Fruit fly (Drosophila melanogaster) whole organism, embryonic: ENCODE measurements around the gene Sdic2.
A peak's percentile ranks its signal among the peaks of the same experiment; 100 is the strongest.

ENCODE experiments used
- Awh ChIP-seq: fragments of 200-800 bp; sonication (Bioruptor generic); IDR thresholded peaks from 2 replicates; pipeline ENCODE4, ENCODE4 v1.3.6; 2022; ENCODE audit warnings: missing biosample characterization, missing genetic modification characterization
- B-H2 ChIP-seq: fragments of 200-800 bp; sonication (Bioruptor generic); optimal IDR thresholded peaks from 2 replicates; lab custom pipeline; 2018; ENCODE audit warnings: missing biosample characterization, mild to moderate bottlenecking, missing genetic modification characterization
- BEAF-32 ChIP-seq: fragments of 200-800 bp; sonication (Bioruptor generic); optimal IDR thresholded peaks from 3 replicates; lab custom pipeline; 2017; ENCODE audit warnings: missing biosample characterization, missing genetic modification characterization, mild to moderate bottlenecking, moderate library complexity, missing genetic modification reagents
- Bgb ChIP-seq: fragments of 200-800 bp; sonication (Bioruptor generic); IDR thresholded peaks from 2 replicates; pipeline ENCODE4 v1.3.6; 2022; ENCODE audit warnings: missing biosample characterization, missing genetic modification characterization; ENCODE audit not compliant: partially characterized antibody
- CG12071 ChIP-seq: fragments of 200-800 bp; sonication (Bioruptor generic); optimal IDR thresholded peaks from 3 replicates; lab custom pipeline; 2018; ENCODE audit warnings: missing biosample characterization, mild to moderate bottlenecking, missing genetic modification characterization
- CG12236 ChIP-seq: fragments of 200-800 bp; sonication (Bioruptor generic); optimal IDR thresholded peaks from 2 replicates; lab custom pipeline; 2016; ENCODE audit warnings: missing biosample characterization, missing genetic modification characterization
- CG12391 ChIP-seq: fragments of 200-800 bp; sonication (Bioruptor generic); optimal IDR thresholded peaks from 3 replicates; lab custom pipeline; 2018; ENCODE audit warnings: missing biosample characterization, mild to moderate bottlenecking, missing genetic modification characterization, moderate library complexity
- CG13424 ChIP-seq: fragments of 200-800 bp; sonication (Bioruptor generic); optimal IDR thresholded peaks from 2 replicates; lab custom pipeline; 2019; ENCODE audit warnings: missing biosample characterization, mild to moderate bottlenecking, missing genetic modification characterization, moderate library complexity
- CG14667 ChIP-seq: fragments of 200-800 bp; sonication (Bioruptor generic); IDR thresholded peaks from 2 replicates; pipeline ENCODE4 v1.3.6; 2022; ENCODE audit warnings: missing biosample characterization, missing genetic modification characterization
- CG16815 ChIP-seq: fragments of 200-800 bp; sonication (Bioruptor generic); optimal IDR thresholded peaks from 3 replicates; lab custom pipeline; 2017; ENCODE audit warnings: missing biosample characterization, mild to moderate bottlenecking, missing genetic modification characterization
- CG17612 ChIP-seq: fragments of 200-800 bp; sonication (Bioruptor generic); IDR thresholded peaks from 2 replicates; pipeline ENCODE4 v1.3.6; 2022; ENCODE audit warnings: missing biosample characterization, missing genetic modification characterization
- CG18011 ChIP-seq: fragments of 200-800 bp; sonication (Bioruptor generic); optimal IDR thresholded peaks from 2 replicates; lab custom pipeline; 2017; ENCODE audit warnings: missing biosample characterization, missing genetic modification characterization, mild to moderate bottlenecking, moderate library complexity, missing genotype
- CG1832 ChIP-seq: fragments of 200-800 bp; sonication (Bioruptor generic); optimal IDR thresholded peaks from 2 replicates; lab custom pipeline; 2017; ENCODE audit warnings: missing biosample characterization, mild to moderate bottlenecking, missing genetic modification characterization, inconsistent platforms
- CG2120 ChIP-seq: fragments of 200-800 bp; sonication (Bioruptor generic); optimal IDR thresholded peaks from 3 replicates; lab custom pipeline; 2016; ENCODE audit warnings: missing biosample characterization, missing genetic modification characterization
- CG2678 ChIP-seq: fragments of 200-800 bp; sonication (Bioruptor generic); optimal IDR thresholded peaks from 3 replicates; lab custom pipeline; 2019; ENCODE audit warnings: missing biosample characterization, mild to moderate bottlenecking, missing genetic modification characterization, moderate library complexity
- CG2889 ChIP-seq: fragments of 200-800 bp; sonication (Bioruptor generic); IDR thresholded peaks from 3 replicates; pipeline ENCODE4 v1.3.6; 2022; ENCODE audit warnings: missing biosample characterization, missing genetic modification characterization
- CG30020 ChIP-seq: fragments of 200-800 bp; optimal IDR thresholded peaks from 2 replicates; lab custom pipeline; 2019; ENCODE audit warnings: missing biosample characterization, mild to moderate bottlenecking, missing genetic modification characterization, moderate library complexity
- CG30403 ChIP-seq: fragments of 200-800 bp; sonication (Bioruptor generic); optimal IDR thresholded peaks from 3 replicates; lab custom pipeline; 2016; ENCODE audit warnings: missing biosample characterization, missing genetic modification characterization
- CG3726 ChIP-seq: fragments of 200-800 bp; sonication (Bioruptor generic); IDR thresholded peaks from 3 replicates; pipeline ENCODE4, ENCODE4 v1.3.6; 2022; ENCODE audit warnings: missing biosample characterization, missing genetic modification characterization
- CG4360 ChIP-seq: fragments of 200-800 bp; sonication (Bioruptor generic); IDR thresholded peaks from 2 replicates; pipeline ENCODE4 v1.3.6; 2022; ENCODE audit warnings: missing biosample characterization, missing genetic modification characterization
- CG8388 ChIP-seq: fragments of 200-800 bp; sonication (Bioruptor generic); optimal IDR thresholded peaks from 2 replicates; lab custom pipeline; 2019; ENCODE audit warnings: missing biosample characterization, mild to moderate bottlenecking, missing genetic modification characterization, moderate library complexity
- E2f2 ChIP-seq: fragments of 200-800 bp; sonication (Bioruptor generic); IDR thresholded peaks from 2 replicates; pipeline ENCODE4 v1.3.6; 2022; ENCODE audit warnings: missing biosample characterization, missing genetic modification characterization
- GATAe ChIP-seq: fragments of 200-800 bp; sonication (Bioruptor generic); conservative IDR thresholded peaks from 2 replicates; pipeline ENCODE4 v1.3.6; 2022; ENCODE audit warnings: missing biosample characterization, missing genetic modification characterization
- Hr3 ChIP-seq: fragments of 200-800 bp; sonication (Bioruptor generic); optimal IDR thresholded peaks from 3 replicates; lab custom pipeline; 2016; ENCODE audit warnings: missing biosample characterization, missing genetic modification characterization
- Hsf ChIP-seq: fragments of 200-800 bp; sonication (Bioruptor generic); optimal IDR thresholded peaks from 3 replicates; lab custom pipeline; 2016; ENCODE audit warnings: missing biosample characterization, missing genetic modification characterization
- Jarid2 ChIP-seq: fragments of 200-800 bp; sonication (Bioruptor generic); optimal IDR thresholded peaks from 3 replicates; lab custom pipeline; 2017; ENCODE audit warnings: mild to moderate bottlenecking, missing biosample characterization, missing genetic modification reagents, missing genetic modification characterization
- Scr ChIP-seq: fragments of 200-800 bp; sonication (Bioruptor generic); IDR thresholded peaks from 2 replicates; pipeline ENCODE4 v1.3.6; 2022; ENCODE audit warnings: missing biosample characterization, missing genetic modification characterization; ENCODE audit not compliant: partially characterized antibody
- Sry-δ ChIP-seq: fragments of 200-800 bp; sonication (Bioruptor generic); optimal IDR thresholded peaks from 2 replicates; lab custom pipeline; 2016; ENCODE audit warnings: missing biosample characterization, missing genetic modification characterization
- Xbp1 ChIP-seq: fragments of 200-800 bp; sonication (Bioruptor generic); optimal IDR thresholded peaks from 3 replicates; lab custom pipeline; 2016; ENCODE audit warnings: missing biosample characterization, mild to moderate bottlenecking, missing genetic modification characterization
- Xrp1 ChIP-seq: fragments of 200-800 bp; sonication (Bioruptor generic); IDR thresholded peaks from 2 replicates; pipeline ENCODE4 v1.3.6; 2022; ENCODE audit warnings: missing biosample characterization, missing genetic modification characterization
- amos ChIP-seq: fragments of 200-800 bp; sonication (Bioruptor generic); IDR thresholded peaks from 2 replicates; pipeline ENCODE4 v1.3.6; 2022; ENCODE audit warnings: missing biosample characterization, missing genetic modification characterization; ENCODE audit not compliant: partially characterized antibody
- ash1 ChIP-seq: fragments of 200-800 bp; sonication (Bioruptor generic); optimal IDR thresholded peaks from 2 replicates; lab custom pipeline; 2018; ENCODE audit warnings: missing biosample characterization, mild to moderate bottlenecking, missing genetic modification characterization
- br ChIP-seq: fragments of >200 bp; optimal IDR thresholded peaks from 2 replicates; lab custom pipeline; 2017
- chn ChIP-seq: fragments of 200-800 bp; sonication (Bioruptor generic); optimal IDR thresholded peaks from 2 replicates; lab custom pipeline; 2016; ENCODE audit warnings: missing biosample characterization, missing genetic modification characterization
- esg ChIP-seq: fragments of 200-800 bp; sonication (Bioruptor generic); conservative IDR thresholded peaks from 2 replicates; pipeline ENCODE4 v1.3.6; 2022; ENCODE audit warnings: missing biosample characterization, missing genetic modification characterization
- exex ChIP-seq: fragments of 200-800 bp; sonication (Bioruptor generic); optimal IDR thresholded peaks from 4 replicates; lab custom pipeline; 2018; ENCODE audit warnings: missing biosample characterization, mild to moderate bottlenecking, missing genetic modification characterization, moderate library complexity
- hkb ChIP-seq, 2 experiments: fragments of 200-800 bp in 1 of 2; fragments of >200 bp in 1 of 2; sonication (Bioruptor generic) in 1 of 2; IDR thresholded peaks in 1 of 2; optimal IDR thresholded peaks in 1 of 2; 2 replicates each; pipeline versions ENCODE4 v1.3.6 to Lab custom; 2017 to 2022; ENCODE audit warnings: missing biosample characterization in 1 of 2, missing genetic modification characterization in 1 of 2
- nmo ChIP-seq: fragments of 200-800 bp; sonication (Bioruptor generic); optimal IDR thresholded peaks from 2 replicates; lab custom pipeline; 2018; ENCODE audit warnings: missing biosample characterization, mild to moderate bottlenecking, missing genetic modification characterization, moderate library complexity
- nom ChIP-seq: fragments of 200-800 bp; sonication (Bioruptor generic); optimal IDR thresholded peaks from 2 replicates; lab custom pipeline; 2017; ENCODE audit warnings: missing biosample characterization, missing genetic modification characterization, mild to moderate bottlenecking, moderate library complexity, missing genetic modification reagents
- pfk ChIP-seq: fragments of 200-800 bp; sonication (Bioruptor generic); optimal IDR thresholded peaks from 2 replicates; lab custom pipeline; 2018; ENCODE audit warnings: missing biosample characterization, mild to moderate bottlenecking, missing genetic modification characterization, moderate library complexity
- ranshi ChIP-seq: fragments of 200-800 bp; sonication (Bioruptor generic); IDR thresholded peaks from 2 replicates; pipeline ENCODE4 v1.3.6; 2022; ENCODE audit warnings: missing biosample characterization, missing genetic modification characterization
- row ChIP-seq: fragments of 200-800 bp; sonication (Bioruptor generic); IDR thresholded peaks from 3 replicates; pipeline ENCODE4 v1.3.6; 2022; ENCODE audit warnings: missing biosample characterization, missing genetic modification characterization
- sisA ChIP-seq: fragments of 200-800 bp; sonication (Bioruptor generic); IDR thresholded peaks from 2 replicates; pipeline ENCODE4 v1.3.6; 2022; ENCODE audit warnings: missing biosample characterization, missing genetic modification characterization
- slbo ChIP-seq: fragments of 200-800 bp; sonication (Bioruptor generic); IDR thresholded peaks from 2 replicates; pipeline ENCODE4 v1.3.6; 2022; ENCODE audit warnings: missing biosample characterization, missing genetic modification characterization
- slp2 ChIP-seq: fragments of 200-800 bp; sonication (Bioruptor generic); optimal IDR thresholded peaks from 2 replicates; lab custom pipeline; 2016; ENCODE audit warnings: missing biosample characterization, missing genetic modification characterization
- ssp ChIP-seq: fragments of 200-800 bp; sonication (Bioruptor generic); IDR thresholded peaks from 2 replicates; pipeline ENCODE4 v1.3.6; 2022; ENCODE audit warnings: missing biosample characterization, missing genetic modification characterization
- stwl ChIP-seq: fragments of 200-800 bp; sonication (Bioruptor generic); optimal IDR thresholded peaks from 3 replicates; lab custom pipeline; 2018; ENCODE audit warnings: missing biosample characterization, mild to moderate bottlenecking, missing genetic modification characterization, moderate library complexity
- tap ChIP-seq: fragments of 200-800 bp; optimal IDR thresholded peaks from 3 replicates; lab custom pipeline; 2019; ENCODE audit warnings: missing biosample characterization, mild to moderate bottlenecking, missing genetic modification characterization, moderate library complexity
- tio ChIP-seq: fragments of 200-800 bp; sonication (Bioruptor generic); optimal IDR thresholded peaks from 2 replicates; lab custom pipeline; 2017; ENCODE audit warnings: missing biosample characterization, missing genetic modification characterization, inconsistent platforms
- ttk ChIP-seq: fragments of 200-800 bp; sonication (Bioruptor generic); IDR thresholded peaks from 2 replicates; pipeline ENCODE4 v2.1.2; 2022; ENCODE audit warnings: missing biosample characterization, missing genetic modification characterization
- zen2 ChIP-seq: fragments of 200-800 bp; sonication (Bioruptor generic); IDR thresholded peaks from 3 replicates; pipeline ENCODE4 v1.3.6; 2022; ENCODE audit warnings: missing biosample characterization, missing genetic modification characterization; ENCODE audit not compliant: partially characterized antibody

Sdic2 gene

dm6 chrX:20165773-20166412 lies 20.4 kb downstream of the Sdic2 start, which contains the start of gene Phf7 (continued):
- TF ChIP-seq nom (GFP tag; lab: Kevin White, UChicago), result no peak
- no peak for TF ChIP-seq Jarid2 (GFP tag; lab: Kevin White, UChicago)
- TF ChIP-seq Hr3 (GFP tag; lab: Kevin White, UChicago), result no peak
- TF ChIP-seq Xrp1 (GFP tag; lab: Robert Waterston, UW), result no peak
- no peak for TF ChIP-seq br (lab: Kevin White, UChicago)
- no peak for TF ChIP-seq ash1
- TF ChIP-seq CG17612, result no peak
- TF ChIP-seq exex, result no peak
- no peak for TF ChIP-seq CG16815 (GFP tag; lab: Kevin White, UChicago)
- no peak for TF ChIP-seq slp2
- no peak for TF ChIP-seq ttk (GFP tag; lab: Robert Waterston, UW)
- TF ChIP-seq zen2, result no peak; the same call in 2 of the 3 replicates
- TF ChIP-seq ranshi (GFP tag; lab: Robert Waterston, UW), result no peak
- TF ChIP-seq CG30403 (GFP tag; lab: Kevin White, UChicago), result no peak
- no peak for TF ChIP-seq CG4360 (GFP tag; lab: Robert Waterston, UW)
- TF ChIP-seq CG2889 (GFP tag; lab: Robert Waterston, UW), result no peak
- no peak for TF ChIP-seq Awh
- peak; percentile 34 for TF ChIP-seq nmo (GFP tag; lab: Kevin White, UChicago)
- no peak for TF ChIP-seq CG2678 (tag; lab: Kevin White, UChicago)
- no peak for TF ChIP-seq CG12071 (GFP tag; lab: Kevin White, UChicago)
- no peak for TF ChIP-seq CG8388 (GFP tag; lab: Kevin White, UChicago)
- no peak for TF ChIP-seq GATAe
- peak; percentile 42; the same call in 1 of the 2 replicates for TF ChIP-seq CG14667 (GFP tag; lab: Robert Waterston, UW)
- TF ChIP-seq CG12391 (tag; lab: Kevin White, UChicago), result no peak
- no peak for TF ChIP-seq esg
- TF ChIP-seq CG1832 (GFP tag; lab: Kevin White, UChicago), result no peak
- TF ChIP-seq CG3726 (GFP tag; lab: Robert Waterston, UW), result no peak
- peak; percentile 94 for TF ChIP-seq pfk (GFP tag; lab: Kevin White, UChicago)
- no peak for TF ChIP-seq CG12236 (GFP tag; lab: Kevin White, UChicago)
- no peak for TF ChIP-seq tap (tag; lab: Kevin White, UChicago)

DNA sequence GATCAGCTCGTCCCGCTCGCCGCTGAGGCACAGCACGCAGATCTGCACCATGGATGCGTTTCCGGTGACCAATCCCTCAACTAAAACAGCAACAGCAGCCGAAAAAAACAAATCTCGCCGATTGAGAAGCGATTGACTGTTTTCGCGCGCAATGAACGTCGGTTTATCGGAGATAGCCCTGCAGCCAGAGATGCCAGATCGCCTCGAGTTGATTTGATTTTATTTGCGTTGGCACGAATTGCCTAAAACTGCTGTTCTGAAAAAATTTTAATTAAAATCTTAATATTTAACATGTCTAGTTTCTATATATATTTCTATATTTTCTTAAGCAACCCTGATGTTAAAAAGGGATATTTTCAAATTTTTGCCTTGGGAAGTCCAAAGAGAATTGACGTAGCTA lies 23.7 kb downstream of the Sdic2 start:
- TF ChIP-seq CG13424 (peak; percentile 1), sisA (peak; percentile 20; the same call in 1 of the 2 replicates), amos (GFP tag; lab: Robert Waterston, UW) (peak; percentile 36; the same call in 1 of the 2 replicates), CG30020 (tag; lab: Kevin White, UChicago) (peak; percentile 48), chn (no peak), Sry-δ (GFP tag; lab: Kevin White, UChicago) (peak; percentile 36), ssp (no peak), hkb (optimal IDR thresholded peaks at IDR 0.05; lab: Kevin White, UChicago) (no peak), hkb (GFP tag; IDR thresholded peaks at IDR 0.05; lab: Robert Waterston, UW) (no peak), CG2120 (peak; percentile 0), E2f2 (GFP tag; lab: Robert Waterston, UW) (peak; percentile 87), B-H2 (GFP tag; lab: Kevin White, UChicago) (no peak), BEAF-32 (GFP tag; lab: Kevin White, UChicago) (peak; percentile 44), CG18011 (GFP tag; lab: Kevin White, UChicago) (no peak), Hsf (GFP tag; lab: Kevin White, UChicago) (no peak), row (GFP tag; lab: Robert Waterston, UW) (peak; percentile 53), Scr (GFP tag; lab: Robert Waterston, UW) (peak; percentile 14; the same call in 1 of the 2 replicates), slbo (GFP tag; lab: Robert Waterston, UW) (peak; percentile 41; the same call in 1 of the 2 replicates), Xbp1 (GFP tag; lab: Kevin White, UChicago) (peak; percentile 16), Bgb (GFP tag; lab: Robert Waterston, UW) (peak; percentile 30; the same call in 1 of the 2 replicates), tio (no peak), stwl (tag; lab: Kevin White, UChicago) (peak; percentile 32)
